Worm (Caenorhabditis elegans) whole organism, L4/young adult: ENCODE results near the gene D1025.1.

ENCODE experiments used
- W03F9.2 ChIP-seq: fragments of 150-350 bp; optimal IDR thresholded peaks from 2 replicates; lab custom pipeline; 2014; ENCODE audit warnings: missing biosample characterization, missing genetic modification characterization
- dao-5 ChIP-seq: sonication (generic microtip); optimal IDR thresholded peaks from 2 replicates; lab custom pipeline; 2016; ENCODE audit warnings: missing genotype, missing genetic modification characterization, moderate library complexity, missing compliant biosample characterization
- him-1 ChIP-seq: sonication (generic microtip); optimal IDR thresholded peaks from 2 replicates; lab custom pipeline; 2016; ENCODE audit warnings: missing genotype, missing genetic modification reagents, missing genetic modification characterization, missing compliant biosample characterization

DNA sequence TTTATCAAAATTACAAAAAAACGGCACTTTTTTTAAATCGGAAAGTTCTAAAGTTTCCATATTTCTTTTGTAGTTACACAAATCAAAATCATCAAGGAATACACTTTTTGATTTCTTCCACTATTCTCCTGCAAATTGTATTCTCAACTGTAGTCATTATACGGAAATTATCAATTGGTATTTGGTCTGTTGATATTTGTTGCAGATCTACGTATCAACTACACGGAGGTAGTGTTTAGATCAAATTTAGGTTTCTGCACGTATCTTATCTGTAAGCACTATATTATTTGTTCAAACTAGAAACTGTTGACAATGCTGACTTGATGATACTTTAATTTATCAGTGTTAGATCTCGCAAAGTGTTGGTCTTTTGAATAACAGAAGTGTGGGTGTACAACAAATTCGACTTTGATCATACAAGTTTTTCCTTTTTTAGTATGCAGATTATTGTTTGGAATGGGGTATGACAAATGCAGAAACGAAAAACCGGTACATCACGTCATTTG is 47.7 kb downstream of the D1025.1 start:
- TF ChIP-seq him-1 (tag; lab: Kevin White, UChicago) (no peak), dao-5 (tag; lab: Kevin White, UChicago) (no peak), W03F9.2 (tag; lab: Kevin White, UChicago) (no peak)
